Worm (Caenorhabditis elegans) whole organism, L1 larva: Measurements from ENCODE around the gene F28A12.10.

ENCODE experiments used
- C04F5.9 ChIP-seq: sonication (generic microtip); optimal IDR thresholded peaks from 2 replicates; lab custom pipeline; 2016; ENCODE audit warnings: missing genetic modification characterization, missing compliant biosample characterization
- C16A3.4 ChIP-seq: fragments of 150-350 bp; optimal IDR thresholded peaks from 2 replicates; lab custom pipeline; 2014; ENCODE audit warnings: missing biosample characterization, missing genetic modification characterization
- C34B4.2 ChIP-seq: sonication (generic microtip); optimal IDR thresholded peaks from 2 replicates; lab custom pipeline; 2017; ENCODE audit warnings: mild to moderate bottlenecking, missing genetic modification characterization, missing compliant biosample characterization
- F16B12.6 ChIP-seq: fragments of 150-350 bp; optimal IDR thresholded peaks from 2 replicates; lab custom pipeline; 2014; ENCODE audit warnings: missing biosample characterization, missing genetic modification characterization
- Y116A8C.19 ChIP-seq: sonication (generic microtip); optimal IDR thresholded peaks from 2 replicates; lab custom pipeline; 2016; ENCODE audit warnings: missing compliant biosample characterization, missing genetic modification characterization, borderline replicate concordance
- aha-1 ChIP-seq: fragments of 150-350 bp; optimal IDR thresholded peaks from 2 replicates; lab custom pipeline; 2014; ENCODE audit warnings: missing biosample characterization, missing genetic modification characterization
- aly-2 ChIP-seq: fragments of 150-350 bp; optimal IDR thresholded peaks from 2 replicates; lab custom pipeline; 2014; ENCODE audit warnings: missing biosample characterization, missing genetic modification characterization
- ama-1 ChIP-seq: fragments of 150-350 bp; optimal IDR thresholded peaks from 2 replicates; lab custom pipeline; 2014
- blmp-1 ChIP-seq: fragments of 150-350 bp; optimal IDR thresholded peaks from 2 replicates; lab custom pipeline; 2014; ENCODE audit warnings: missing biosample characterization, missing genetic modification characterization
- dpl-1 ChIP-seq, 3 experiments: fragments of 150-350 bp in 2 of 3; sonication (generic microtip) in 1 of 3; optimal IDR thresholded peaks; 2 replicates each; lab custom pipeline; 2014 to 2017; ENCODE audit warnings: missing biosample characterization in 3 of 3, missing genetic modification characterization in 3 of 3, missing genetic modification reagents in 3 of 3
- efl-1 ChIP-seq, 4 experiments: fragments of 150-350 bp; optimal IDR thresholded peaks in 3 of 4; peaks in 1 of 4; 1 replicate in 1 of 4; 2 replicates in 3 of 4; lab custom pipeline; 2014; ENCODE audit warnings: missing biosample characterization in 2 of 4, missing genetic modification characterization in 2 of 4, missing genetic modification reagents in 2 of 4
- efl-3 ChIP-seq: fragments of 200-800 bp; sonication (Bioruptor generic); optimal IDR thresholded peaks from 2 replicates; lab custom pipeline; 2018; ENCODE audit warnings: mild to moderate bottlenecking, missing genetic modification characterization, missing compliant biosample characterization
- egl-13 ChIP-seq: sonication (generic microtip); optimal IDR thresholded peaks from 2 replicates; lab custom pipeline; 2016; ENCODE audit warnings: missing genotype, missing genetic modification reagents, missing genetic modification characterization, missing compliant biosample characterization
- egl-27 ChIP-seq, 2 experiments: fragments of 150-350 bp in 1 of 2; sonication (generic microtip); optimal IDR thresholded peaks; 3 replicates each; lab custom pipeline; 2017 to 2018; ENCODE audit warnings: missing biosample characterization in 2 of 2, missing genetic modification characterization in 2 of 2, missing genetic modification reagents in 2 of 2
- elt-2 ChIP-seq: sonication (generic microtip); optimal IDR thresholded peaks from 2 replicates; lab custom pipeline; 2016; ENCODE audit warnings: missing genetic modification characterization, mild to moderate bottlenecking, inconsistent platforms, missing compliant biosample characterization, missing genetic modification reagents
- elt-3 ChIP-seq, 6 experiments: fragments of 150-350 bp in 1 of 6; sonication (generic microtip); optimal IDR thresholded peaks; 2 replicates each; lab custom pipeline; 2017 to 2018; ENCODE audit warnings: missing biosample characterization in 6 of 6, missing genetic modification characterization in 6 of 6, inconsistent platforms in 1 of 6
- fkh-10 ChIP-seq: sonication (generic microtip); optimal IDR thresholded peaks from 2 replicates; lab custom pipeline; 2017; ENCODE audit warnings: missing biosample characterization, missing genetic modification reagents, missing genetic modification characterization
- fos-1 ChIP-seq: fragments of 150-350 bp; optimal IDR thresholded peaks from 2 replicates; lab custom pipeline; 2014; ENCODE audit warnings: missing biosample characterization, missing genetic modification characterization
- irx-1 ChIP-seq: sonication (generic microtip); optimal IDR thresholded peaks from 2 replicates; lab custom pipeline; 2016; ENCODE audit warnings: missing genetic modification characterization, missing compliant biosample characterization
- isw-1 ChIP-seq: fragments of 200-800 bp; sonication (Bioruptor generic); IDR thresholded peaks from 2 replicates; pipeline ENCODE4 v1.3.6; 2022; ENCODE audit warnings: missing genetic modification characterization, missing compliant biosample characterization
- jun-1 ChIP-seq: fragments of 150-350 bp; optimal IDR thresholded peaks from 2 replicates; lab custom pipeline; 2014; ENCODE audit warnings: missing biosample characterization, missing genetic modification reagents, missing genetic modification characterization
- lin-13 ChIP-seq: fragments of 150-350 bp; optimal IDR thresholded peaks from 2 replicates; lab custom pipeline; 2014; ENCODE audit warnings: missing biosample characterization, missing genetic modification reagents, missing genetic modification characterization
- lin-14 ChIP-seq: fragments of 200-800 bp; sonication (Bioruptor generic); optimal IDR thresholded peaks from 2 replicates; lab custom pipeline; 2018; ENCODE audit warnings: mild to moderate bottlenecking, missing genetic modification characterization, moderate library complexity, missing compliant biosample characterization
- lin-15B ChIP-seq: fragments of 150-350 bp; sonication (generic microtip); optimal IDR thresholded peaks from 3 replicates; lab custom pipeline; 2014; ENCODE audit warnings: missing biosample characterization, missing genetic modification characterization
- lin-35 ChIP-seq, 2 experiments: fragments of 150-350 bp; optimal IDR thresholded peaks; 2 replicates each; lab custom pipeline; 2014; ENCODE audit warnings: missing biosample characterization in 2 of 2, missing genetic modification characterization in 2 of 2, missing genetic modification reagents in 2 of 2
- mef-2 ChIP-seq: fragments of 150-350 bp; optimal IDR thresholded peaks from 2 replicates; lab custom pipeline; 2014; ENCODE audit warnings: missing biosample characterization, missing genetic modification characterization
- nhr-237 ChIP-seq: fragments of 150-350 bp; optimal IDR thresholded peaks from 2 replicates; lab custom pipeline; 2014; ENCODE audit warnings: missing biosample characterization, missing genetic modification characterization
- nhr-84 ChIP-seq: sonication (generic microtip); optimal IDR thresholded peaks from 2 replicates; lab custom pipeline; 2017; ENCODE audit warnings: missing biosample characterization, missing genetic modification characterization
- nhr-85 ChIP-seq: sonication (generic microtip); peaks from one replicate; lab custom pipeline; 2016; ENCODE audit warnings: missing genetic modification characterization, inconsistent platforms, missing compliant biosample characterization
- pag-3 ChIP-seq: sonication (generic microtip); optimal IDR thresholded peaks from 2 replicates; lab custom pipeline; 2017; ENCODE audit warnings: missing genetic modification characterization, mild to moderate bottlenecking, missing compliant biosample characterization, antibody characterized with exemption, borderline replicate concordance; ENCODE audit not compliant: insufficient read depth
- pqm-1 ChIP-seq: sonication (generic microtip); optimal IDR thresholded peaks from 3 replicates; lab custom pipeline; 2017; ENCODE audit warnings: missing biosample characterization, missing genetic modification characterization
- rnt-1 ChIP-seq: sonication (generic microtip); optimal IDR thresholded peaks from 2 replicates; lab custom pipeline; 2016; ENCODE audit warnings: mild to moderate bottlenecking, missing genetic modification characterization, moderate library complexity, missing compliant biosample characterization
- skn-1 ChIP-seq: fragments of 150-350 bp; optimal IDR thresholded peaks from 2 replicates; lab custom pipeline; 2014; ENCODE audit warnings: missing biosample characterization, missing genetic modification characterization
- sptf-1 ChIP-seq: fragments of 150-350 bp; optimal IDR thresholded peaks from 2 replicates; lab custom pipeline; 2014; ENCODE audit warnings: missing biosample characterization, missing genetic modification characterization
- swsn-7 ChIP-seq: sonication (generic microtip); optimal IDR thresholded peaks from 2 replicates; lab custom pipeline; 2016; ENCODE audit warnings: missing genetic modification characterization, missing compliant biosample characterization
- unc-62 ChIP-seq: fragments of 150-350 bp; optimal IDR thresholded peaks from 2 replicates; lab custom pipeline; 2014; ENCODE audit warnings: missing biosample characterization, missing genetic modification reagents, missing genetic modification characterization
- unc-86 ChIP-seq: sonication (generic microtip); optimal IDR thresholded peaks from 2 replicates; lab custom pipeline; 2016; ENCODE audit warnings: missing genetic modification characterization, missing compliant biosample characterization

Gene F28A12.10

ce11 chrV:8658577-8659362, 21.2 kb upstream of the F28A12.10 start (continued):
- TF ChIP-seq blmp-1 (tag; lab: Kevin White, UChicago) (peak; percentile 56), efl-3 (GFP tag; lab: Kevin White, UChicago) (no peak), aha-1 (tag; lab: Kevin White, UChicago) (no peak), pag-3 (peak; percentile 91), Y116A8C.19 (no peak), sptf-1 (tag; lab: Kevin White, UChicago) (no peak), rnt-1 (tag; lab: Kevin White, UChicago) (peak; percentile 56), C34B4.2 (tag; lab: Kevin White, UChicago) (no peak), lin-15B (tag; lab: Kevin White, UChicago) (no peak), isw-1 (GFP tag; lab: Robert Waterston, UW) (no peak), lin-13 (GFP tag; lab: Kevin White, UChicago) (no peak), fkh-10 (no peak), egl-13 (tag; lab: Kevin White, UChicago) (no peak), aly-2 (no peak), dpl-1 (GFP tag; optimal IDR thresholded peaks at IDR 0.05; lab: Kevin White, UChicago) (no peak), unc-86 (tag; lab: Kevin White, UChicago) (no peak), nhr-237 (tag; lab: Kevin White, UChicago) (no peak), irx-1 (tag; lab: Kevin White, UChicago) (no peak), C04F5.9 (tag; lab: Kevin White, UChicago) (no peak), fos-1 (tag; lab: Kevin White, UChicago) (no peak), nhr-84 (no peak), swsn-7 (tag; lab: Kevin White, UChicago) (no peak), unc-62 (GFP tag; lab: Kevin White, UChicago) (no peak)

ce11 chrV:8657911-8658310, 20.3 kb upstream of the F28A12.10 start:
- no peak for TF ChIP-seq Y116A8C.19
- TF ChIP-seq skn-1 (tag; lab: Kevin White, UChicago): peak; percentile 80
- no peak for TF ChIP-seq ama-1 (lab: Kevin White, UChicago)
- TF ChIP-seq nhr-85 (tag; lab: Kevin White, UChicago): peak; percentile 51
- no peak for TF ChIP-seq F16B12.6 (tag; lab: Kevin White, UChicago)
- TF ChIP-seq pqm-1 (tag; lab: Kevin White, UChicago): no peak
- no peak for TF ChIP-seq egl-27 (tag; optimal IDR thresholded peaks at IDR 0.05; lab: Kevin White, UChicago)
- TF ChIP-seq lin-35 (GFP tag; optimal IDR thresholded peaks at IDR 0.05; lab: Kevin White, UChicago): peak in 1 of 2 experiments; percentile 3
- TF ChIP-seq efl-1 (optimal IDR thresholded peaks at IDR 0.05; lab: Kevin White, UChicago): no peak
- peak in 1 of 2 experiments; percentile 79 for TF ChIP-seq efl-1 (GFP tag; optimal IDR thresholded peaks at IDR 0.05 in 1 of 2; lab: Kevin White, UChicago)

ce11 chrV:8654460-8655419, 17.2 kb upstream of the F28A12.10 start:
- TF ChIP-seq irx-1 (tag; lab: Kevin White, UChicago): no peak
- TF ChIP-seq efl-1 (optimal IDR thresholded peaks at IDR 0.05; lab: Kevin White, UChicago): no peak
- TF ChIP-seq efl-1 (GFP tag; optimal IDR thresholded peaks at IDR 0.05 in 1 of 2; lab: Kevin White, UChicago): no peak
- no peak for TF ChIP-seq C16A3.4 (tag; lab: Kevin White, UChicago)
- TF ChIP-seq elt-2 (tag; lab: Kevin White, UChicago): peak; percentile 41
- no peak for TF ChIP-seq ama-1 (lab: Kevin White, UChicago)
- TF ChIP-seq lin-35 (GFP tag; optimal IDR thresholded peaks at IDR 0.05; lab: Kevin White, UChicago): peak in 1 of 2 experiments; percentile 48
- no peak for TF ChIP-seq jun-1 (tag; lab: Kevin White, UChicago)
- TF ChIP-seq rnt-1 (tag; lab: Kevin White, UChicago): peak; percentile 31
- no peak for TF ChIP-seq aha-1 (tag; lab: Kevin White, UChicago)
- TF ChIP-seq mef-2 (tag; lab: Kevin White, UChicago): no peak
- TF ChIP-seq lin-14: peak; percentile 70
- TF ChIP-seq elt-3 (tag; optimal IDR thresholded peaks at IDR 0.05; lab: Kevin White, UChicago): no peak
